Worm (Caenorhabditis elegans): ENCODE data around the gene ZC262.2.

DNA sequence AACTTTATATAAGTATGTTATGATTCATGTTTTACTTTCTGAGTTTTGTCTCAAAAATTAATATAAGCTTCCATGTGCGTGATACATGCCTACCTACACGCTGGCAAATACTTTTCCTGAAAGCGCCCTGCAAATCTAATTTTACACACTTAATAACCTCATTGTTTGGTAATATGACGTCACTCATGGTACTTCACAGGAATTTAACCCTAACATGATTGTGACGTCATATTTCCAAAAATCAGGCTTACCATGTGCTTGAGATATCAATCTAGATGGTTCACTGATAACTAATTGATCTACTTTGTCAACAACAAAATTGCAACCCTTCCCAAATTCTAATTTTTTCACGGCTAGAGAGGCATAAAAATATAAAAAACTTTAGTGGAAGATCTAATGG is 28.4 kb upstream of the ZC262.2 start:
- no peak for TF ChIP-seq unc-130 (GFP tag; optimal IDR thresholded peaks at IDR 0.05)
- no peak for TF ChIP-seq bed-1 (GFP tag; IDR thresholded peaks at IDR 0.05)
- TF ChIP-seq unc-62 (GFP tag; optimal IDR thresholded peaks at IDR 0.05) = no peak
- no peak for TF ChIP-seq hmg-20 (GFP tag; IDR thresholded peaks at IDR 0.05)
- no peak for TF ChIP-seq hlh-12 (tag; optimal IDR thresholded peaks at IDR 0.05)
